Fruit fly (Drosophila melanogaster): ENCODE results near the gene Kcmf1.
A peak's percentile ranks its signal among the peaks of the same experiment; 100 is the strongest.

Kcmf1 gene

DNA sequence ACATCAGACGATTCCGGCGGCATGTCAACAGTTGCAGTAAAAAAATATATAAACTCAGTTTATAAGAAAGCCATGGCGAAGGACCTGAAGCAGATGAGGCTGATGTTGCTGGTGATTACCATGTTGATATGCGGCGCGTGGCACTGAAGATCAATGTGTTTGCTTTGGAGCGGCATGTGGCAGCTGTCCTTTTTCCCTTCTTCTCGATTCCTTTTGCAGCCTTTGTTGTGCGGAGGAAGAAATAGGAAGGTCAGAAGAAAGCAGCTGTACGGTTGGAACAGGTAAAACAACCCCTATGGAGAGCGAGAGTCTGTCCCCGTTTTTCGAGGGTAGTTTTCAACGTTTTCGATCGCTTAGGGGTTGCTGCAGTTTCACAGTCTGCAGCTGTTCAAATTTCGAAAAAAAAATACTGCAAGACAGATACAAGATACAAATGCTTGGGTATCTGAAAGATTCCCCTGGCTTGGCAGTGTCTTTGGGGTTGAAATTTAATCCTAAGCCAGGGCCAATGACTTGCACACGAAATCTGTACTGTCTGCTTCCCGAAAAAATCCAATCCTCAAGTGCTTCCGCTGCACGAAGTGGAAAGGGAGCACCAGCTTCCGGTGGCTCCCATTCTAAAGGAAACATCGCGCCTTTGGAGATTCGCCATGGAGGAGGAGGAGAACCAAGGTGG is 10.3 kb upstream of the Kcmf1 start (continued):
- peak; percentile 55 for TF ChIP-seq Kr (GFP tag; optimal IDR thresholded peaks at IDR 0.05)
- peak; percentile 70 for TF ChIP-seq CG18476 (GFP tag; optimal IDR thresholded peaks at IDR 0.05)
- peak; percentile 58 for TF ChIP-seq tap (tag; optimal IDR thresholded peaks at IDR 0.05)
- peak; percentile 43 for TF ChIP-seq Hey (tag; optimal IDR thresholded peaks at IDR 0.05)

DNA sequence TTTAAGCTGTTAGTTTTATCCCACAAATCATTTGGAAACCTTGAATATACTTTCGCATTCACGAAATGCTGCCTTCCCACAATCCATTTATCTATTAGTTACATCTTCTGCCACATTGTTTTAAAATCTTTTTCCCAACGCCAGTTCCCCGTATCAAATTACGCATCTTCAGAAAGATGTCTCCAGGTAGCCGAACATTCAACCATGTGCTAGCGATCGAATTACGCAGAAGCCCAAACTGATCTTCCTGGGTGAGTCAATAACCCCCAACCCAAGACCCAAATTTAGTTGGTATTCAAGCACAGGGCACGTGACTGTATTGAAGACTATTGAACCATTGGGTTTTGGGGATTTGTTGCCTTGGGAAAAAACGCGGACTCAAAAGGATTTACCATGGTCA is 9.2 kb upstream of the Kcmf1 start:
- peak; percentile 96 for TF ChIP-seq pros (GFP tag; optimal IDR thresholded peaks at IDR 0.05)
- no peak for TF ChIP-seq CG7372 (GFP tag; IDR thresholded peaks at IDR 0.05)
- no peak for TF ChIP-seq CG10462 (GFP tag; optimal IDR thresholded peaks at IDR 0.05)
- TF ChIP-seq run (tag; optimal IDR thresholded peaks at IDR 0.05): no peak
- TF ChIP-seq Ptx1 (GFP tag; IDR thresholded peaks at IDR 0.05): no peak
- TF ChIP-seq CG3838 (GFP tag; optimal IDR thresholded peaks at IDR 0.05): no peak
- no peak for TF ChIP-seq chn (GFP tag; optimal IDR thresholded peaks at IDR 0.05)
- TF ChIP-seq CG3281 (GFP tag; optimal IDR thresholded peaks at IDR 0.05): no peak
- TF ChIP-seq CG6791 (GFP tag; IDR thresholded peaks at IDR 0.05; ENCODE audit: partially characterized antibody): no peak
- TF ChIP-seq CG2199 (GFP tag; IDR thresholded peaks at IDR 0.05): 0 out of 3 replicates have a peak, but pooled peaks have one; percentile 26
- TF ChIP-seq fru (optimal IDR thresholded peaks at IDR 0.05): no peak
- no peak for TF ChIP-seq CG12942 (GFP tag; optimal IDR thresholded peaks at IDR 0.05)
- no peak for TF ChIP-seq CG7987 (GFP tag; optimal IDR thresholded peaks at IDR 0.05)
- peak; percentile 12 for TF ChIP-seq Six4 (GFP tag; optimal IDR thresholded peaks at IDR 0.05)
- TF ChIP-seq fd64A (GFP tag; optimal IDR thresholded peaks at IDR 0.05): no peak
- no peak for TF ChIP-seq trh (GFP tag; optimal IDR thresholded peaks at IDR 0.05)
- TF ChIP-seq Dek (tag; optimal IDR thresholded peaks at IDR 0.05): no peak
- TF ChIP-seq zf30C (GFP tag; optimal IDR thresholded peaks at IDR 0.05): no peak
- no peak for TF ChIP-seq gfzf (GFP tag; optimal IDR thresholded peaks at IDR 0.05)
- peak; percentile 89 for TF ChIP-seq twi (tag; optimal IDR thresholded peaks at IDR 0.05)
- no peak for TF ChIP-seq CG4404 (GFP tag; IDR thresholded peaks at IDR 0.05)
- peak; percentile 34 for TF ChIP-seq HLHmδ (GFP tag; optimal IDR thresholded peaks at IDR 0.05)
- TF ChIP-seq CG5953 (GFP tag; IDR thresholded peaks at IDR 0.05): no peak
- no peak for TF ChIP-seq CG4360 (GFP tag; IDR thresholded peaks at IDR 0.05)
- peak; percentile 9 for TF ChIP-seq grn (GFP tag; optimal IDR thresholded peaks at IDR 0.05)

DNA sequence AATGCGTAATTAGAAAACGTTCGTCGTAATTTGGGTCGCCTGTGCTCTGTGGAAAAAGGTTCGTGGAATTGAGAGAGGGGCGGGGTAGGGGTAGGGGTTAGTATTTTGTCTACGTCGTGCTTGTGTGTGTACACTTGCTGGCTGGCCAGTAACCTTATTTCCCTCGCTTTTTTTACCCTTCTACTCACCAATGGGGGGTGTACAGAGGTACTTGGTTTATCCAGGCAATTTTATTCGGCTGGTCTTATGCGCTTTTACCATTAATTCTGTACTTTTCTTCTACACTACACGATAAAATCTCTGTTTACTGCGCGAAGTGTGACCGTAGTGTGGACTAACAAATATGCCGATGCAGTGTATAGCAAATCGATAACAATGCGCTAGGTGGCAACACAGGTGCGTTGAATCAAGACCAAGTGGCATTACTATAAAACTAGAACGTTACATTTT is 5.0 kb upstream of the Kcmf1 start, which contains the start of gene tgo:
Gene tgo, minus strand, starts transcription at position 334 of the 450 bp plus-strand sequence.
- TF ChIP-seq CG16813 (GFP tag; IDR thresholded peaks at IDR 0.05; ENCODE audit: partially characterized antibody) (peak; percentile 11; the same call in 1 of the 3 replicates), Myb (GFP tag; optimal IDR thresholded peaks at IDR 0.05) (peak; percentile 98), CG12659 (GFP tag; optimal IDR thresholded peaks at IDR 0.05) (peak; percentile 69), CG15514 (GFP tag; optimal IDR thresholded peaks at IDR 0.05) (peak; percentile 75), onecut (GFP tag; IDR thresholded peaks at IDR 0.05) (peak; percentile 50), Fer1 (GFP tag; optimal IDR thresholded peaks at IDR 0.05) (peak; percentile 69), sd (tag; optimal IDR thresholded peaks at IDR 0.05) (peak; percentile 71), YL-1 (GFP tag; optimal IDR thresholded peaks at IDR 0.05) (peak; percentile 96), CG33213 (GFP tag; optimal IDR thresholded peaks at IDR 0.05) (peak; percentile 17), CG15601 (tag; optimal IDR thresholded peaks at IDR 0.05) (peak; percentile 33), pum (GFP tag; optimal IDR thresholded peaks at IDR 0.05) (no peak), PHDP (tag; optimal IDR thresholded peaks at IDR 0.05) (no peak), row (GFP tag; IDR thresholded peaks at IDR 0.05) (0 out of 3 replicates have a peak, but pooled peaks have one; percentile 19), CG32767 (GFP tag; IDR thresholded peaks at IDR 0.05) (no peak), Stat92E (GFP tag; optimal IDR thresholded peaks at IDR 0.05) (peak in 1 of 3 experiments; percentile 42), lbe (GFP tag; optimal IDR thresholded peaks at IDR 0.05) (no peak), fd96Cb (tag; optimal IDR thresholded peaks at IDR 0.05) (no peak), Bdp1 (GFP tag; optimal IDR thresholded peaks at IDR 0.05) (no peak), trem (tag; optimal IDR thresholded peaks at IDR 0.05) (peak; percentile 73), CG6683 (GFP tag; optimal IDR thresholded peaks at IDR 0.05) (no peak)
